Worm (Caenorhabditis elegans) whole organism, L3 larva: ENCODE results near the gene trp-2.

Experiments
- eor-1 ChIP-seq, 2 experiments: fragments of 150-350 bp; optimal IDR thresholded peaks; 2 replicates each; lab custom pipeline; 2014 to 2018; ENCODE audit warnings: missing biosample characterization in 2 of 2, missing genetic modification characterization in 2 of 2
- nhr-237 ChIP-seq: fragments of 150-350 bp; optimal IDR thresholded peaks from 2 replicates; lab custom pipeline; 2014; ENCODE audit warnings: missing biosample characterization, missing genetic modification characterization
- snpc-4 ChIP-seq: fragments of 150-350 bp; optimal IDR thresholded peaks from 2 replicates; lab custom pipeline; 2014; ENCODE audit warnings: missing biosample characterization, missing genetic modification characterization
- unc-62 ChIP-seq: fragments of 150-350 bp; sonication (generic microtip); optimal IDR thresholded peaks from 4 replicates; lab custom pipeline; 2014; ENCODE audit warnings: missing biosample characterization, missing genetic modification reagents, missing genetic modification characterization
- ztf-4 ChIP-seq: fragments of 150-350 bp; optimal IDR thresholded peaks from 2 replicates; lab custom pipeline; 2014; ENCODE audit warnings: missing biosample characterization, missing genetic modification characterization

- TF ChIP-seq snpc-4 (no peak), ztf-4 (tag; lab: Kevin White, UChicago) (no peak), nhr-237 (no peak), unc-62 (GFP tag; lab: Kevin White, UChicago) (no peak), eor-1 (tag; optimal IDR thresholded peaks at IDR 0.05; lab: Kevin White, UChicago) (no peak)
Measured at ce11 chrIII:1016080-1016479, 24.4 kb downstream of the trp-2 start, which contains the start of gene Y34F4.3.
